Worm (Caenorhabditis elegans) whole organism, young adult: ENCODE data around the gene tpi-1.

ENCODE experiments used
- B0336.3 ChIP-seq: fragments of 200-800 bp; sonication (Bioruptor generic); IDR thresholded peaks from 2 replicates; pipeline ENCODE4 v1.3.6; 2022; ENCODE audit warnings: missing genetic modification characterization, missing compliant biosample characterization
- C17E4.6 ChIP-seq: fragments of 200-800 bp; sonication (Bioruptor generic); IDR thresholded peaks from 2 replicates; pipeline ENCODE4 v1.3.6; 2022; ENCODE audit warnings: missing genetic modification reagents, missing genetic modification characterization, missing compliant biosample characterization
- D2030.7 ChIP-seq: fragments of 200-800 bp; sonication (Bioruptor generic); IDR thresholded peaks from 2 replicates; pipeline ENCODE4 v1.3.6; 2022; ENCODE audit warnings: missing genetic modification reagents, missing genetic modification characterization, missing compliant biosample characterization
- F10E7.11 ChIP-seq: sonication (generic microtip); optimal IDR thresholded peaks from 2 replicates; lab custom pipeline; 2017; ENCODE audit warnings: mild to moderate bottlenecking, missing genetic modification characterization, moderate library complexity, missing compliant biosample characterization
- F39B2.1 ChIP-seq: fragments of 200-800 bp; sonication (Bioruptor generic); IDR thresholded peaks from 2 replicates; pipeline ENCODE4 v1.3.6; 2022; ENCODE audit warnings: missing genetic modification reagents, missing genetic modification characterization, missing compliant biosample characterization
- F49E8.2 ChIP-seq: sonication (generic microtip); optimal IDR thresholded peaks from 3 replicates; lab custom pipeline; 2017; ENCODE audit warnings: missing genetic modification characterization, mild to moderate bottlenecking, missing compliant biosample characterization, antibody characterized with exemption, moderate library complexity; ENCODE audit not compliant: insufficient read depth
- F57C9.4 ChIP-seq: sonication (generic microtip); optimal IDR thresholded peaks from 2 replicates; lab custom pipeline; 2017; ENCODE audit warnings: mild to moderate bottlenecking, missing genetic modification characterization, missing compliant biosample characterization
- K11D2.4 ChIP-seq: fragments of 200-800 bp; sonication (Bioruptor generic); IDR thresholded peaks from 2 replicates; pipeline ENCODE4 v1.3.6; 2022; ENCODE audit warnings: missing genetic modification reagents, missing genetic modification characterization, missing compliant biosample characterization
- T26A5.8 ChIP-seq: sonication (generic microtip); optimal IDR thresholded peaks from 2 replicates; lab custom pipeline; 2016; ENCODE audit warnings: missing genetic modification characterization, missing compliant biosample characterization
- Y53F4B.3 ChIP-seq: fragments of 200-800 bp; sonication (Bioruptor generic); IDR thresholded peaks from 2 replicates; pipeline ENCODE4 v1.3.6; 2022; ENCODE audit warnings: missing genetic modification reagents, missing genetic modification characterization, missing compliant biosample characterization
- Y53G8AR.9 ChIP-seq: fragments of 200-800 bp; sonication (Bioruptor generic); conservative IDR thresholded peaks from 2 replicates; pipeline ENCODE4 v1.3.6; 2022; ENCODE audit warnings: missing genetic modification reagents, missing genetic modification characterization, missing compliant biosample characterization
- Y79H2A.3 ChIP-seq: fragments of 200-800 bp; sonication (Bioruptor generic); conservative IDR thresholded peaks from 2 replicates; pipeline ENCODE4 v1.3.6; 2022; ENCODE audit warnings: missing genetic modification reagents, missing genetic modification characterization, missing compliant biosample characterization
- ama-1 ChIP-seq, 3 experiments: fragments of 150-350 bp in 1 of 3; sonication (generic microtip) in 2 of 3; optimal IDR thresholded peaks; 2 replicates each; lab custom pipeline; 2014 to 2018; ENCODE audit warnings: missing biosample characterization in 2 of 3, missing genetic modification characterization in 2 of 3, missing genetic modification reagents in 2 of 3
- aptf-2 ChIP-seq: fragments of 200-800 bp; sonication (Bioruptor generic); conservative IDR thresholded peaks from 2 replicates; pipeline ENCODE4 v1.3.6; 2022; ENCODE audit warnings: missing genetic modification reagents, missing genetic modification characterization, missing compliant biosample characterization
- attf-3 ChIP-seq: fragments of 200-800 bp; sonication (Bioruptor generic); conservative IDR thresholded peaks from 2 replicates; pipeline ENCODE4 v1.3.6; 2022; ENCODE audit warnings: missing genetic modification reagents, missing genetic modification characterization, missing compliant biosample characterization
- attf-6 ChIP-seq: fragments of 200-800 bp; sonication (Bioruptor generic); IDR thresholded peaks from 2 replicates; pipeline ENCODE4 v1.3.6; 2022; ENCODE audit warnings: missing genetic modification reagents, missing genetic modification characterization, missing compliant biosample characterization
- bed-1 ChIP-seq: fragments of 200-800 bp; sonication (Bioruptor generic); IDR thresholded peaks from 2 replicates; pipeline ENCODE4 v1.3.6; 2022; ENCODE audit warnings: missing genetic modification reagents, missing genetic modification characterization, missing compliant biosample characterization
- bed-2 ChIP-seq: fragments of 200-800 bp; sonication (Bioruptor generic); IDR thresholded peaks from 2 replicates; pipeline ENCODE4 v1.3.6; 2022; ENCODE audit warnings: missing genetic modification reagents, missing genetic modification characterization, missing compliant biosample characterization
- cebp-1 ChIP-seq, 2 experiments: fragments of 200-800 bp in 1 of 2; sonication (Bioruptor generic) in 1 of 2; sonication (generic microtip) in 1 of 2; IDR thresholded peaks in 1 of 2; optimal IDR thresholded peaks in 1 of 2; 2 replicates each; pipeline versions ENCODE4 v1.3.6 to Lab custom; 2017 to 2022; ENCODE audit warnings: missing compliant biosample characterization in 2 of 2, missing genetic modification characterization in 2 of 2, mild to moderate bottlenecking in 1 of 2, missing genetic modification reagents in 1 of 2, moderate library complexity in 1 of 2
- ceh-40 ChIP-seq: fragments of 200-800 bp; sonication (Bioruptor generic); IDR thresholded peaks from 2 replicates; pipeline ENCODE4 v1.3.6; 2022; ENCODE audit warnings: missing genetic modification characterization, missing compliant biosample characterization
- ceh-58 ChIP-seq: fragments of 200-800 bp; sonication (Bioruptor generic); IDR thresholded peaks from 2 replicates; pipeline ENCODE4 v1.3.6; 2022; ENCODE audit warnings: missing genetic modification characterization, missing compliant biosample characterization
- ceh-79 ChIP-seq: sonication (generic microtip); optimal IDR thresholded peaks from 2 replicates; lab custom pipeline; 2017; ENCODE audit warnings: mild to moderate bottlenecking, missing genetic modification characterization, missing compliant biosample characterization
- chd-7 ChIP-seq: sonication (generic microtip); optimal IDR thresholded peaks from 2 replicates; lab custom pipeline; 2016; ENCODE audit warnings: mild to moderate bottlenecking, missing genetic modification characterization, moderate library complexity, missing compliant biosample characterization
- die-1 ChIP-seq: sonication (generic microtip); optimal IDR thresholded peaks from 2 replicates; lab custom pipeline; 2016; ENCODE audit warnings: missing genotype, mild to moderate bottlenecking, missing genetic modification characterization, missing compliant biosample characterization
- hlh-12 ChIP-seq: sonication (generic microtip); optimal IDR thresholded peaks from 2 replicates; lab custom pipeline; 2016; ENCODE audit warnings: missing genetic modification characterization, missing compliant biosample characterization
- hsf-1 ChIP-seq: fragments of 200-800 bp; sonication (Bioruptor generic); IDR thresholded peaks from 2 replicates; pipeline ENCODE4 v1.3.6; 2022; ENCODE audit warnings: missing genetic modification reagents, missing genetic modification characterization, missing compliant biosample characterization
- let-526 ChIP-seq: fragments of 200-800 bp; sonication (Bioruptor generic); IDR thresholded peaks from 2 replicates; pipeline ENCODE4 v1.3.6; 2022; ENCODE audit warnings: missing genetic modification reagents, missing genetic modification characterization, missing compliant biosample characterization
- lin-26 ChIP-seq: fragments of 200-800 bp; sonication (Bioruptor generic); IDR thresholded peaks from 2 replicates; pipeline ENCODE4 v1.3.6; 2022; ENCODE audit warnings: missing genetic modification reagents, missing genetic modification characterization, missing compliant biosample characterization
- madf-10 ChIP-seq: sonication (generic microtip); optimal IDR thresholded peaks from 2 replicates; lab custom pipeline; 2016; ENCODE audit warnings: mild to moderate bottlenecking, missing genetic modification characterization, missing compliant biosample characterization
- madf-6 ChIP-seq: fragments of 200-800 bp; sonication (Bioruptor generic); IDR thresholded peaks from 2 replicates; pipeline ENCODE4 v1.3.6; 2022; ENCODE audit warnings: missing genetic modification reagents, missing genetic modification characterization, missing compliant biosample characterization
- mcd-1 ChIP-seq: fragments of 200-800 bp; sonication (Bioruptor generic); IDR thresholded peaks from 2 replicates; pipeline ENCODE4 v1.3.6; 2022; ENCODE audit warnings: missing genetic modification reagents, missing genetic modification characterization, missing compliant biosample characterization
- nfyb-1 ChIP-seq: fragments of 200-800 bp; sonication (Bioruptor generic); IDR thresholded peaks from 2 replicates; pipeline ENCODE4 v1.3.6; 2022; ENCODE audit warnings: missing genetic modification reagents, missing genetic modification characterization, missing compliant biosample characterization
- nhr-80 ChIP-seq: sonication (generic microtip); optimal IDR thresholded peaks from 2 replicates; lab custom pipeline; 2016; ENCODE audit warnings: missing genetic modification characterization, missing compliant biosample characterization
- repo-1 ChIP-seq: sonication (generic microtip); optimal IDR thresholded peaks from 2 replicates; lab custom pipeline; 2017; ENCODE audit warnings: mild to moderate bottlenecking, missing genetic modification characterization, missing compliant biosample characterization
- sdz-38 ChIP-seq: sonication (generic microtip); optimal IDR thresholded peaks from 2 replicates; lab custom pipeline; 2016; ENCODE audit warnings: missing genotype, missing genetic modification characterization, missing compliant biosample characterization
- snpc-1.3 ChIP-seq: sonication (generic microtip); optimal IDR thresholded peaks from 2 replicates; lab custom pipeline; 2017; ENCODE audit warnings: missing genetic modification characterization, mild to moderate bottlenecking, missing compliant biosample characterization, antibody characterized with exemption, moderate library complexity, missing genotype, missing genetic modification reagents; ENCODE audit not compliant: insufficient read depth
- somi-1 ChIP-seq: fragments of 200-800 bp; sonication (Bioruptor generic); optimal IDR thresholded peaks from 2 replicates; lab custom pipeline; 2018; ENCODE audit warnings: mild to moderate bottlenecking, missing genetic modification characterization, missing compliant biosample characterization
- tbx-9 ChIP-seq: sonication (generic microtip); optimal IDR thresholded peaks from 2 replicates; lab custom pipeline; 2016; ENCODE audit warnings: borderline replicate concordance, missing genetic modification characterization, inconsistent platforms, missing compliant biosample characterization
- tlf-1 ChIP-seq: fragments of 200-800 bp; sonication (Bioruptor generic); optimal IDR thresholded peaks from 2 replicates; lab custom pipeline; 2018; ENCODE audit warnings: mild to moderate bottlenecking, missing genetic modification characterization, missing compliant biosample characterization
- zfh-2 ChIP-seq: fragments of 200-800 bp; sonication (Bioruptor generic); conservative IDR thresholded peaks from 2 replicates; pipeline ENCODE4 v1.3.6; 2022; ENCODE audit warnings: missing genetic modification reagents, missing genetic modification characterization, missing compliant biosample characterization
- ztf-18 ChIP-seq: sonication (generic microtip); optimal IDR thresholded peaks from 2 replicates; lab custom pipeline; 2016; ENCODE audit warnings: missing genotype, mild to moderate bottlenecking, missing genetic modification characterization, missing compliant biosample characterization
- ztf-25 ChIP-seq: fragments of 200-800 bp; sonication (Bioruptor generic); IDR thresholded peaks from 2 replicates; pipeline ENCODE4 v1.3.6; 2022; ENCODE audit warnings: missing genetic modification reagents, missing genetic modification characterization, missing compliant biosample characterization
- ztf-26 ChIP-seq: sonication (generic microtip); optimal IDR thresholded peaks from 2 replicates; lab custom pipeline; 2017; ENCODE audit warnings: missing genetic modification characterization, missing compliant biosample characterization

The tpi-1 gene

DNA sequence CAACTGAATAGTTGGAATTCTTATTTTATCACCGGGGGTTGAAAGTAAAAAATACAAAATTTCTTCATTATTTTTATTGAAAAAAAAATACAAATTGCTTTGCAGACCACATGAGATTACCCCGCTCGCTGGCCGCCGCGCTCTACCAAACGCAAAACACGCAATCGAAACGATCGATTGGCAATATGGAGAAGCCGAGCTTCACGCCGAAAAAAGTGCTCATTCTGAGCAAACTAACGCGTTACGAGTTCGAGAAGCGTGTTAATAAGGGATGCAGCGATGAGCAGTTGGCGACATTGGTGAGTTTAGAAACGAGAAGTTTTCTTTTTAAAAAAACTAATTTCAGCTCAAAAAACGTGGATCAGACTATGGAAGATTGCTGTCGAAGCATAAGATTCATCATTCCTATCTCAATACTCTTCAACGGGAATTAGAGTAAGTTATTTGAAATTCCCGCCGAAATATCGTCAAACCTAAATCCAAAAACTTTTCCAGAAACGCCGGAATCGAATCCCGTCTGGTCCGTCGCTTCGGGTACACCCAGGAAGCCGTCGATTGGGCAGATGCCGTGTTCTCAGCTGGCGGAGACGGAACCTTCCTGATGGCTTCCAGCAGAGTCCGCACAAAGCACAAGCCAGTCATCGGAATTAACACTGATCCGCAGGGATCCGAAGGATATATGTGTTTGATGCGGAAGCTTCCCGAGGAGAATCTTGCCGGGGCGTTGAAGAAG is 16.6 kb upstream of the tpi-1 start:
- peak; percentile 50 for TF ChIP-seq ama-1 (optimal IDR thresholded peaks at IDR 0.05; lab: Kevin White, UChicago)
- TF ChIP-seq ama-1 (GFP tag; optimal IDR thresholded peaks at IDR 0.05; lab: Kevin White, UChicago): no peak
- no peak for TF ChIP-seq nhr-80 (tag; lab: Kevin White, UChicago)
- TF ChIP-seq sdz-38 (tag; lab: Kevin White, UChicago): no peak
- peak; percentile 3 for TF ChIP-seq somi-1 (GFP tag; lab: Kevin White, UChicago)
- peak; percentile 56; the same call in 1 of the 2 replicates for TF ChIP-seq nfyb-1
- peak; percentile 67 for TF ChIP-seq zfh-2
- TF ChIP-seq B0336.3 (GFP tag; lab: Robert Waterston, UW): peak; percentile 46; the same call in 1 of the 2 replicates
- TF ChIP-seq tlf-1 (GFP tag; lab: Kevin White, UChicago): peak; percentile 1
- TF ChIP-seq repo-1: peak; percentile 39
- 0 out of 2 replicates have a peak, but pooled peaks have one; percentile 8 for TF ChIP-seq Y53G8AR.9 (GFP tag; lab: Robert Waterston, UW)
- TF ChIP-seq lin-26: 0 out of 2 replicates have a peak, but pooled peaks have one; percentile 24
- TF ChIP-seq hsf-1: no peak
- 0 out of 2 replicates have a peak, but pooled peaks have one; percentile 36 for TF ChIP-seq bed-1 (GFP tag; lab: Robert Waterston, UW)

ce11 chrII:12054558-12054957 is 15.6 kb upstream of the tpi-1 start:
- TF ChIP-seq chd-7 (tag; lab: Kevin White, UChicago) (peak; percentile 36), Y53G8AR.9 (GFP tag; lab: Robert Waterston, UW) (0 out of 2 replicates have a peak, but pooled peaks have one; percentile 8), let-526 (GFP tag; lab: Robert Waterston, UW) (0 out of 2 replicates have a peak, but pooled peaks have one; percentile 5), Y53F4B.3 (GFP tag; lab: Robert Waterston, UW) (no peak), zfh-2 (0 out of 2 replicates have a peak, but pooled peaks have one; percentile 13), snpc-1.3 (tag; lab: Kevin White, UChicago) (no peak), F49E8.2 (no peak), hsf-1 (0 out of 2 replicates have a peak, but pooled peaks have one; percentile 15), bed-2 (no peak), ztf-26 (tag; lab: Kevin White, UChicago) (peak; percentile 65), cebp-1 (GFP tag; IDR thresholded peaks at IDR 0.05; lab: Robert Waterston, UW) (no peak), cebp-1 (tag; optimal IDR thresholded peaks at IDR 0.05; lab: Kevin White, UChicago) (peak; percentile 14), tbx-9 (tag; lab: Kevin White, UChicago) (no peak), ztf-25 (GFP tag; lab: Robert Waterston, UW) (0 out of 2 replicates have a peak, but pooled peaks have one; percentile 20), attf-3 (GFP tag; lab: Robert Waterston, UW) (no peak), madf-10 (tag; lab: Kevin White, UChicago) (no peak), B0336.3 (GFP tag; lab: Robert Waterston, UW) (peak; percentile 53; the same call in 1 of the 2 replicates), attf-6 (no peak)

DNA sequence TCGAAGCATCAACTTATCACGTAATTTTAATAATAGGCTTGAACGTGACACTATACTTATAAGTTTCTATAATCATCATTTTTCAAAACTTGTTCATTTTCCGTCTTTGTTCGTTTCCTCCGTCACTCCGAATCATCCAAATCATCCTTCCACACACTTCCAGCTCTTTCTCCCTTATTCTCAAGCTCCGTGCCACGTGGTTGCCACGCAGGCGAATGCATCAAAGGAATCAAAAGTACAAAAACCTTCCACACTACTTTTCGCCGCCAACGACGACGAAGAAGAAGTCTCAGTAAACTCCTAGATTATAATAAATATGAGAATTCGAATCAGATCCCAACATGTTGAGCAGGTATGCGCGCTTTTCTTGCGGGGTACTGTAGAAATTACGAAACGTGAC is 15.2 kb upstream of the tpi-1 start:
- TF ChIP-seq T26A5.8 (tag; lab: Kevin White, UChicago) (no peak), ceh-79 (tag; lab: Kevin White, UChicago) (no peak), ztf-18 (tag; lab: Kevin White, UChicago) (no peak), ceh-58 (GFP tag; lab: Robert Waterston, UW) (no peak), ceh-40 (no peak), F57C9.4 (no peak), aptf-2 (GFP tag; lab: Robert Waterston, UW) (no peak), tbx-9 (tag; lab: Kevin White, UChicago) (no peak), K11D2.4 (no peak), Y79H2A.3 (0 out of 2 replicates have a peak, but pooled peaks have one; percentile 34), madf-6 (GFP tag; lab: Robert Waterston, UW) (no peak), F10E7.11 (tag; lab: Kevin White, UChicago) (no peak), attf-6 (no peak), D2030.7 (GFP tag; lab: Robert Waterston, UW) (no peak), C17E4.6 (GFP tag; lab: Robert Waterston, UW) (no peak), F39B2.1 (GFP tag; lab: Robert Waterston, UW) (no peak), nhr-80 (tag; lab: Kevin White, UChicago) (no peak), ama-1 (optimal IDR thresholded peaks at IDR 0.05; lab: Kevin White, UChicago) (peak; percentile 53), ama-1 (GFP tag; optimal IDR thresholded peaks at IDR 0.05; lab: Kevin White, UChicago) (no peak), mcd-1 (GFP tag; lab: Robert Waterston, UW) (no peak), die-1 (tag; lab: Kevin White, UChicago) (no peak), hlh-12 (tag; lab: Kevin White, UChicago) (no peak)
